Worm (Caenorhabditis elegans) whole organism, L2 larva: Measurements from ENCODE around the gene acr-3.

Experiments used
- C34F6.9 ChIP-seq: fragments of 150-350 bp; optimal IDR thresholded peaks from 2 replicates; lab custom pipeline; 2014; ENCODE audit warnings: missing biosample characterization, missing genetic modification characterization
- F13H6.1 ChIP-seq: sonication (generic microtip); optimal IDR thresholded peaks from 2 replicates; lab custom pipeline; 2016; ENCODE audit warnings: missing genetic modification characterization, missing compliant biosample characterization
- ceh-16 ChIP-seq: fragments of 150-350 bp; optimal IDR thresholded peaks from 2 replicates; lab custom pipeline; 2014; ENCODE audit warnings: missing biosample characterization, missing genetic modification characterization
- crh-2 ChIP-seq: sonication (generic microtip); optimal IDR thresholded peaks from 2 replicates; lab custom pipeline; 2017; ENCODE audit warnings: missing biosample characterization, missing genetic modification characterization
- elt-1 ChIP-seq: fragments of 150-350 bp; optimal IDR thresholded peaks from 2 replicates; lab custom pipeline; 2014; ENCODE audit warnings: missing biosample characterization, missing genetic modification characterization
- fos-1 ChIP-seq: fragments of 150-350 bp; optimal IDR thresholded peaks from 2 replicates; lab custom pipeline; 2014; ENCODE audit warnings: missing biosample characterization, missing genetic modification characterization
- gmeb-1 ChIP-seq: fragments of 150-350 bp; optimal IDR thresholded peaks from 2 replicates; lab custom pipeline; 2014; ENCODE audit warnings: missing biosample characterization, missing genetic modification characterization
- lsy-2 ChIP-seq, 2 experiments: fragments of 150-350 bp in 1 of 2; sonication (generic microtip) in 1 of 2; optimal IDR thresholded peaks; 2 replicates each; lab custom pipeline; 2014 to 2017; ENCODE audit warnings: missing biosample characterization in 2 of 2, missing genetic modification characterization in 2 of 2
- mab-5 ChIP-seq: fragments of 150-350 bp; optimal IDR thresholded peaks from 2 replicates; lab custom pipeline; 2014; ENCODE audit warnings: missing biosample characterization, missing genetic modification characterization
- nhr-12 ChIP-seq: fragments of 150-350 bp; optimal IDR thresholded peaks from 2 replicates; lab custom pipeline; 2014; ENCODE audit warnings: missing biosample characterization, missing genetic modification characterization
- nhr-129 ChIP-seq: fragments of 150-350 bp; optimal IDR thresholded peaks from 2 replicates; lab custom pipeline; 2014; ENCODE audit warnings: missing biosample characterization, missing genetic modification characterization
- nhr-237 ChIP-seq: fragments of 150-350 bp; optimal IDR thresholded peaks from 2 replicates; lab custom pipeline; 2014; ENCODE audit warnings: missing biosample characterization, missing genetic modification characterization
- nhr-77 ChIP-seq: fragments of 150-350 bp; optimal IDR thresholded peaks from 2 replicates; lab custom pipeline; 2014; ENCODE audit warnings: missing biosample characterization, missing genetic modification characterization
- sem-4 ChIP-seq: fragments of 150-350 bp; optimal IDR thresholded peaks from 2 replicates; lab custom pipeline; 2014; ENCODE audit warnings: missing biosample characterization, missing genetic modification reagents, missing genetic modification characterization
- sma-9 ChIP-seq, 2 experiments: fragments of 150-350 bp in 1 of 2; sonication (generic microtip) in 1 of 2; optimal IDR thresholded peaks; 2 replicates each; lab custom pipeline; 2014 to 2016; ENCODE audit warnings: missing genetic modification characterization in 2 of 2, mild to moderate bottlenecking in 1 of 2, missing biosample characterization in 1 of 2, missing compliant biosample characterization in 1 of 2, missing genetic modification reagents in 1 of 2, moderate library complexity in 1 of 2
- unc-62 ChIP-seq: fragments of 150-350 bp; optimal IDR thresholded peaks from 2 replicates; lab custom pipeline; 2014; ENCODE audit warnings: missing biosample characterization, missing genetic modification reagents, missing genetic modification characterization
- zag-1 ChIP-seq: fragments of 150-350 bp; optimal IDR thresholded peaks from 2 replicates; lab custom pipeline; 2014; ENCODE audit warnings: missing biosample characterization, missing genetic modification characterization

acr-3 gene

DNA sequence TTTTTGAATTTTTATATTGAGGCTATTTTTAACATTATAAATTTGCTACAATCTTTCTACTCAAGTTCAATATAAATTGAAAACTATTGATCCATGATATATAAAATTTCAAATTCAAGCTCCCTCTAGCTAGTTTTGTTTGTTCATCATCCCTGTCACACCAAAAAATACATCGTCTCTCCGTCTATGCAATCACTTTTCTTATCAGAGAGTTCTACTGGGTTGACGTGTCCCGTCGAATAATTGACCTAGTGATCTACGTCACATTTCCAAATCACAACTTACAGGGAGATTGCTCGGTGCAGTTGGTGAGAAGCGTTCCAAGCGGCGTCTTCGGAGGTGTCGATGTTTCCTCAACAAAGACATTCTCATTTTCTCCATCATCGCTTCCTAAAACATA lies 51.9 kb downstream of the acr-3 start:
- no peak for TF ChIP-seq zag-1 (tag; lab: Kevin White, UChicago)
- TF ChIP-seq ceh-16 (tag; lab: Kevin White, UChicago), result no peak
- no peak for TF ChIP-seq elt-1 (tag; lab: Kevin White, UChicago)
- TF ChIP-seq F13H6.1 (tag; lab: Kevin White, UChicago), result no peak
- TF ChIP-seq gmeb-1 (tag; lab: Kevin White, UChicago), result no peak
- peak; percentile 27 for TF ChIP-seq sma-9 (GFP tag; optimal IDR thresholded peaks at IDR 0.05; lab: Kevin White, UChicago)
- TF ChIP-seq sma-9 (tag; optimal IDR thresholded peaks at IDR 0.05; lab: Kevin White, UChicago), result no peak
- TF ChIP-seq nhr-77 (tag; lab: Kevin White, UChicago), result no peak
- no peak for TF ChIP-seq nhr-129
- TF ChIP-seq nhr-237, result no peak
- TF ChIP-seq nhr-12, result no peak
- no peak for TF ChIP-seq C34F6.9 (tag; lab: Kevin White, UChicago)
- peak; percentile 57 for TF ChIP-seq crh-2 (tag; lab: Kevin White, UChicago)
- no peak for TF ChIP-seq unc-62 (GFP tag; lab: Kevin White, UChicago)
- TF ChIP-seq mab-5 (tag; lab: Kevin White, UChicago), result no peak
- TF ChIP-seq fos-1, result peak; percentile 61

DNA sequence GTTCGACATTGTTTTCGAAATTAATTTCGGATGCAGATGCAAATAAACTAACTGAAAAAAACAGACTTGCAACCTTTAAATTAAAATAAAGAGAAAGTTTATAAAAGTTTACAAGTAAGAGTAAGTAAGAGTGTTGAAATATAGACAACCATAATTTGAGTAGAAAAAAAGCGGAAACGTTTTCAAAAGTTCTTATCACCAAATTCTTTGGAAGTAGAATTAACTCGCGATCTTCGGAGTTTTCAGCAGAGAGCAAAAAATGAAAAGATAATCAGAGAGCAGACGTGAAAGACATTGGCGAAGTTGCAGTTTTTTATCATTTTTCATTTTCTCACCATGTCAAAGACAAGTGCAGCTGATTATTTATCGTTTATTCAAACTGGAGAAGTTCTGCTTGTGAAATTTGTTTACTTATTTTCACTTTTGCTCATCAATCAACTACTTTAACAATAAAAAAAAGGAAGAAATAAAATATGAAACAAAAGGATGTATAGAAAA lies 52.4 kb downstream of the acr-3 start, which contains the start of gene abts-4:
Gene abts-4, minus strand, starts transcription at position 51 of the 498 bp plus-strand sequence.
- TF ChIP-seq lsy-2 (tag; optimal IDR thresholded peaks at IDR 0.05; lab: Kevin White, UChicago), result no peak
- peak; percentile 39 for TF ChIP-seq fos-1
- TF ChIP-seq sma-9 (GFP tag; optimal IDR thresholded peaks at IDR 0.05; lab: Kevin White, UChicago), result peak; percentile 44
- no peak for TF ChIP-seq sma-9 (tag; optimal IDR thresholded peaks at IDR 0.05; lab: Kevin White, UChicago)
- no peak for TF ChIP-seq sem-4 (tag; lab: Kevin White, UChicago)
